Fruit fly (Drosophila melanogaster) Kc167 (cell line): Measurements from ENCODE around the gene mRpL33.

Experiments used
- Myc ChIP-seq: fragments of >200 bp; optimal IDR thresholded peaks from 2 replicates; lab custom pipeline; 2017; ENCODE audit warnings: missing external identifiers
- h ChIP-seq: fragments of >200 bp; optimal IDR thresholded peaks from 3 replicates; lab custom pipeline; 2018; ENCODE audit warnings: missing external identifiers
- ttk ChIP-seq: sonication (Bioruptor generic); optimal IDR thresholded peaks from 2 replicates; lab custom pipeline; 2017; ENCODE audit warnings: missing external identifiers

DNA sequence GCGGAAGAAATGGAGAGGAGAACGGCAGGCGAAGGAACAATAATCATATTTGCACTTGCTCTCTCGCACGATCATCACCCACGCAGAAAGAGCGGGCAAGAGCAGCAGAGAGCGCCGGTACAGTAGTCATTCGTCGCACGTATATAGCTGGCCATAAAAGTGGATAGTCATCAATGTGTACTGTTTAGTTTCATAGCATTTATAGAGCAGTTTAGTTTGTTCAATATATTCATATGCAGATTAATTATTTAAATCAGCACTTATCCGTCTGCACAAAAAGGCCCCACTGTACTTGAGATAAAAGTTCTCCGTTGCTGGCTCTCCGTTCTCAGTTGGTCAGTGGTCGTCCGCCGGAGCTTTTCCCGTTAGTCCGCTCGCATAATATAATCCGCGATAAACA is 2.8 kb upstream of the mRpL33 start:
- TF ChIP-seq ttk (lab: Kevin White, UChicago) (no peak), h (lab: Kevin White, UChicago) (no peak), Myc (lab: Kevin White, UChicago) (no peak)
